Worm (Caenorhabditis elegans) whole organism, L4/young adult: ENCODE results near the gene R11.3.

Source experiments
- W03F9.2 ChIP-seq: fragments of 150-350 bp; optimal IDR thresholded peaks from 2 replicates; lab custom pipeline; 2014; ENCODE audit warnings: missing biosample characterization, missing genetic modification characterization
- him-1 ChIP-seq: sonication (generic microtip); optimal IDR thresholded peaks from 2 replicates; lab custom pipeline; 2016; ENCODE audit warnings: missing genotype, missing genetic modification reagents, missing genetic modification characterization, missing compliant biosample characterization

- TF ChIP-seq him-1 (tag; lab: Kevin White, UChicago) (no peak), W03F9.2 (tag; lab: Kevin White, UChicago) (no peak)
Observed at ce11 chrX:16160924-16161323, 38.1 kb downstream of the R11.3 start.
